Fruit fly (Drosophila melanogaster) whole organism, embryonic: Measurements from ENCODE around the gene Tango1.

ENCODE experiments used
- CG11247 ChIP-seq: fragments of 200-800 bp; sonication (Bioruptor generic); IDR thresholded peaks from 2 replicates; pipeline ENCODE4 v1.3.6; 2022; ENCODE audit warnings: missing biosample characterization, missing genetic modification characterization
- CG14050 ChIP-seq: fragments of 200-800 bp; sonication (Bioruptor generic); IDR thresholded peaks from 3 replicates; pipeline ENCODE4 v1.3.6; 2022; ENCODE audit warnings: missing biosample characterization, missing genetic modification characterization
- CG16815 ChIP-seq: fragments of 200-800 bp; sonication (Bioruptor generic); optimal IDR thresholded peaks from 3 replicates; lab custom pipeline; 2017; ENCODE audit warnings: missing biosample characterization, mild to moderate bottlenecking, missing genetic modification characterization
- CG17328 ChIP-seq: fragments of 200-800 bp; sonication (Bioruptor generic); IDR thresholded peaks from 2 replicates; pipeline ENCODE4 v1.3.6; 2022; ENCODE audit warnings: missing biosample characterization, missing genetic modification characterization
- CG17385 ChIP-seq: fragments of 200-800 bp; sonication (Bioruptor generic); optimal IDR thresholded peaks from 3 replicates; lab custom pipeline; 2018; ENCODE audit warnings: missing biosample characterization, mild to moderate bottlenecking, missing genetic modification characterization
- CG17829 ChIP-seq: fragments of 200-800 bp; optimal IDR thresholded peaks from 2 replicates; lab custom pipeline; 2019; ENCODE audit warnings: missing biosample characterization, mild to moderate bottlenecking, missing genetic modification characterization, moderate library complexity
- CG17912 ChIP-seq: fragments of 200-800 bp; sonication (Bioruptor generic); optimal IDR thresholded peaks from 2 replicates; lab custom pipeline; 2018; ENCODE audit warnings: missing biosample characterization, mild to moderate bottlenecking, missing genetic modification characterization
- CG2678 ChIP-seq: fragments of 200-800 bp; sonication (Bioruptor generic); optimal IDR thresholded peaks from 3 replicates; lab custom pipeline; 2019; ENCODE audit warnings: missing biosample characterization, mild to moderate bottlenecking, missing genetic modification characterization, moderate library complexity
- CG31441 ChIP-seq: fragments of 200-800 bp; sonication (Bioruptor generic); IDR thresholded peaks from 2 replicates; pipeline ENCODE4 v1.3.6; 2022; ENCODE audit warnings: missing biosample characterization, missing genetic modification characterization
- CG4424 ChIP-seq: fragments of 200-800 bp; sonication (Bioruptor generic); optimal IDR thresholded peaks from 3 replicates; lab custom pipeline; 2016; ENCODE audit warnings: missing biosample characterization, missing genetic modification characterization
- CG4707 ChIP-seq: fragments of 200-800 bp; sonication (Bioruptor generic); optimal IDR thresholded peaks from 2 replicates; lab custom pipeline; 2018; ENCODE audit warnings: missing biosample characterization, mild to moderate bottlenecking, missing genetic modification characterization, moderate library complexity
- CG6683 ChIP-seq: fragments of 200-800 bp; sonication (Bioruptor generic); optimal IDR thresholded peaks from 2 replicates; lab custom pipeline; 2017; ENCODE audit warnings: missing biosample characterization, mild to moderate bottlenecking, missing genetic modification characterization, missing genetic modification reagents
- CG7745 ChIP-seq: fragments of 200-800 bp; sonication (Bioruptor generic); optimal IDR thresholded peaks from 2 replicates; lab custom pipeline; 2018; ENCODE audit warnings: missing biosample characterization, mild to moderate bottlenecking, missing genetic modification characterization, moderate library complexity
- CG8924 ChIP-seq: fragments of 200-800 bp; optimal IDR thresholded peaks from 3 replicates; lab custom pipeline; 2019; ENCODE audit warnings: missing biosample characterization, mild to moderate bottlenecking, missing genetic modification characterization, moderate library complexity
- CG9727 ChIP-seq: fragments of 200-800 bp; sonication (Bioruptor generic); optimal IDR thresholded peaks from 3 replicates; lab custom pipeline; 2017; ENCODE audit warnings: missing biosample characterization, mild to moderate bottlenecking, missing genetic modification characterization
- Chrac-16 ChIP-seq: fragments of 200-800 bp; sonication (Bioruptor generic); optimal IDR thresholded peaks from 3 replicates; lab custom pipeline; 2016; ENCODE audit warnings: missing biosample characterization, missing genetic modification characterization
- Fer2 ChIP-seq: fragments of 200-800 bp; sonication (Bioruptor generic); optimal IDR thresholded peaks from 2 replicates; lab custom pipeline; 2018; ENCODE audit warnings: missing biosample characterization, mild to moderate bottlenecking, missing genetic modification characterization, moderate library complexity
- Gsc ChIP-seq: fragments of 200-800 bp; sonication (Bioruptor generic); IDR thresholded peaks from 2 replicates; pipeline ENCODE4 v1.3.6; 2022; ENCODE audit warnings: missing biosample characterization, missing genetic modification characterization
- Gug ChIP-seq: fragments of 200-800 bp; sonication (Bioruptor generic); IDR thresholded peaks from 4 replicates; pipeline ENCODE4 v1.3.6; 2022; ENCODE audit warnings: missing biosample characterization, missing genetic modification characterization
- H2.0 ChIP-seq: fragments of 200-800 bp; sonication (Bioruptor generic); IDR thresholded peaks from 2 replicates; pipeline ENCODE4 v1.3.6; 2022; ENCODE audit warnings: missing biosample characterization, missing genetic modification characterization
- HmgD ChIP-seq: fragments of 200-800 bp; sonication (Bioruptor generic); optimal IDR thresholded peaks from 3 replicates; lab custom pipeline; 2016; ENCODE audit warnings: missing biosample characterization, missing genetic modification characterization
- Hr51 ChIP-seq, 2 experiments: fragments of 200-800 bp; sonication (Bioruptor generic); optimal IDR thresholded peaks; 2 replicates in 1 of 2; 3 replicates in 1 of 2; lab custom pipeline; 2016 to 2018; ENCODE audit warnings: missing biosample characterization in 2 of 2, missing genetic modification characterization in 2 of 2, mild to moderate bottlenecking in 1 of 2, moderate library complexity in 1 of 2
- Max ChIP-seq: fragments of 200-800 bp; sonication (Bioruptor generic); optimal IDR thresholded peaks from 2 replicates; lab custom pipeline; 2016; ENCODE audit warnings: missing biosample characterization, mild to moderate bottlenecking, missing genetic modification characterization
- Meics ChIP-seq: fragments of 200-800 bp; sonication (Bioruptor generic); optimal IDR thresholded peaks from 2 replicates; lab custom pipeline; 2017; ENCODE audit warnings: missing biosample characterization, mild to moderate bottlenecking, missing genetic modification characterization
- Neu2 ChIP-seq: fragments of 200-800 bp; sonication (Bioruptor generic); optimal IDR thresholded peaks from 3 replicates; lab custom pipeline; 2016; ENCODE audit warnings: missing biosample characterization, missing genetic modification characterization, borderline replicate concordance
- Six4 ChIP-seq: fragments of 200-800 bp; sonication (Bioruptor generic); optimal IDR thresholded peaks from 2 replicates; lab custom pipeline; 2016; ENCODE audit warnings: missing biosample characterization, missing genetic modification characterization
- Taf1 ChIP-seq: fragments of 200-800 bp; sonication (Bioruptor generic); IDR thresholded peaks from 2 replicates; pipeline ENCODE4 v1.3.6; 2022; ENCODE audit warnings: missing biosample characterization, missing genetic modification characterization
- ato ChIP-seq: fragments of 200-800 bp; sonication (Bioruptor generic); IDR thresholded peaks from 2 replicates; pipeline ENCODE4 v1.3.6; 2022; ENCODE audit warnings: missing biosample characterization, missing genetic modification characterization; ENCODE audit not compliant: partially characterized antibody
- cato ChIP-seq: fragments of 200-800 bp; sonication (Bioruptor generic); optimal IDR thresholded peaks from 2 replicates; lab custom pipeline; 2016; ENCODE audit warnings: missing biosample characterization, missing genetic modification characterization, borderline replicate concordance
- chif ChIP-seq, 2 experiments: fragments of 200-800 bp; sonication (Bioruptor generic); optimal IDR thresholded peaks; 3 replicates each; lab custom pipeline; 2016; ENCODE audit warnings: missing biosample characterization in 2 of 2, missing genetic modification characterization in 2 of 2
- dati ChIP-seq: fragments of 200-800 bp; sonication (Bioruptor generic); IDR thresholded peaks from 2 replicates; pipeline ENCODE4 v1.3.6; 2022; ENCODE audit warnings: missing biosample characterization, missing genetic modification characterization
- dmrt11E ChIP-seq: fragments of 200-800 bp; sonication (Bioruptor generic); optimal IDR thresholded peaks from 3 replicates; lab custom pipeline; 2018; ENCODE audit warnings: missing biosample characterization, mild to moderate bottlenecking, missing genetic modification characterization, moderate library complexity
- eve ChIP-seq, 2 experiments: fragments of >200 bp; optimal IDR thresholded peaks; 2 replicates each; lab custom pipeline; 2017; ENCODE audit warnings: missing biosample characterization in 2 of 2, missing genetic modification characterization in 2 of 2
- eyg ChIP-seq: fragments of 200-800 bp; sonication (Bioruptor generic); optimal IDR thresholded peaks from 3 replicates; lab custom pipeline; 2016; ENCODE audit warnings: missing biosample characterization, missing genetic modification characterization
- fd96Cb ChIP-seq: fragments of 200-800 bp; sonication (Bioruptor generic); optimal IDR thresholded peaks from 2 replicates; lab custom pipeline; 2018; ENCODE audit warnings: missing biosample characterization, mild to moderate bottlenecking, missing genetic modification characterization, moderate library complexity
- gcm ChIP-seq: fragments of 200-800 bp; sonication (Bioruptor generic); optimal IDR thresholded peaks from 2 replicates; lab custom pipeline; 2019; ENCODE audit warnings: missing biosample characterization, mild to moderate bottlenecking, missing genetic modification characterization, moderate library complexity
- gcm2 ChIP-seq: fragments of 200-800 bp; sonication (Bioruptor generic); optimal IDR thresholded peaks from 2 replicates; lab custom pipeline; 2016; ENCODE audit warnings: missing biosample characterization, missing genetic modification characterization
- gsb-n ChIP-seq: fragments of 200-800 bp; sonication (Bioruptor generic); optimal IDR thresholded peaks from 3 replicates; lab custom pipeline; 2018; ENCODE audit warnings: missing biosample characterization, mild to moderate bottlenecking, missing genetic modification characterization
- ham ChIP-seq: fragments of 200-800 bp; sonication (Bioruptor generic); IDR thresholded peaks from 2 replicates; pipeline ENCODE4 v1.3.6; 2022; ENCODE audit warnings: missing biosample characterization, missing genetic modification characterization
- kah ChIP-seq: fragments of 200-800 bp; sonication (Bioruptor generic); optimal IDR thresholded peaks from 2 replicates; lab custom pipeline; 2018; ENCODE audit warnings: missing biosample characterization, mild to moderate bottlenecking, missing genetic modification characterization
- kay ChIP-seq: fragments of 200-800 bp; sonication (Bioruptor generic); optimal IDR thresholded peaks from 2 replicates; lab custom pipeline; 2016; ENCODE audit warnings: missing biosample characterization, missing genetic modification characterization
- klu ChIP-seq: fragments of 200-800 bp; sonication (Bioruptor generic); IDR thresholded peaks from 2 replicates; pipeline ENCODE4 v1.3.6; 2022; ENCODE audit warnings: missing biosample characterization, missing genetic modification characterization
- lbe ChIP-seq: fragments of 200-800 bp; sonication (Bioruptor generic); optimal IDR thresholded peaks from 2 replicates; lab custom pipeline; 2016; ENCODE audit warnings: missing biosample characterization, mild to moderate bottlenecking, missing genetic modification characterization
- mirr ChIP-seq: fragments of 200-800 bp; sonication (Bioruptor generic); optimal IDR thresholded peaks from 3 replicates; lab custom pipeline; 2018; ENCODE audit warnings: missing biosample characterization, mild to moderate bottlenecking, missing genetic modification characterization
- nerfin-1 ChIP-seq: fragments of 200-800 bp; sonication (Bioruptor generic); optimal IDR thresholded peaks from 3 replicates; lab custom pipeline; 2019; ENCODE audit warnings: missing biosample characterization, mild to moderate bottlenecking, missing genetic modification characterization, moderate library complexity
- nmo ChIP-seq: fragments of 200-800 bp; sonication (Bioruptor generic); optimal IDR thresholded peaks from 2 replicates; lab custom pipeline; 2018; ENCODE audit warnings: missing biosample characterization, mild to moderate bottlenecking, missing genetic modification characterization, moderate library complexity
- sens ChIP-seq: fragments of 200-800 bp; sonication (Bioruptor generic); peaks from one replicate; lab custom pipeline; 2016; ENCODE audit warnings: missing biosample characterization, missing genetic modification characterization
- so ChIP-seq: fragments of 200-800 bp; sonication (Bioruptor generic); IDR thresholded peaks from 3 replicates; pipeline ENCODE4 v1.3.6; 2022; ENCODE audit warnings: missing biosample characterization, missing genetic modification characterization
- sr ChIP-seq: fragments of 200-800 bp; sonication (Bioruptor generic); IDR thresholded peaks from 3 replicates; pipeline ENCODE4 v1.3.6; 2022; ENCODE audit warnings: missing biosample characterization, missing genetic modification characterization
- tio ChIP-seq: fragments of 200-800 bp; sonication (Bioruptor generic); optimal IDR thresholded peaks from 2 replicates; lab custom pipeline; 2017; ENCODE audit warnings: missing biosample characterization, missing genetic modification characterization, inconsistent platforms
- zen ChIP-seq: fragments of 200-800 bp; sonication (Bioruptor generic); optimal IDR thresholded peaks from 3 replicates; lab custom pipeline; 2018; ENCODE audit warnings: missing biosample characterization, mild to moderate bottlenecking, missing genetic modification characterization, moderate library complexity

Gene Tango1

DNA sequence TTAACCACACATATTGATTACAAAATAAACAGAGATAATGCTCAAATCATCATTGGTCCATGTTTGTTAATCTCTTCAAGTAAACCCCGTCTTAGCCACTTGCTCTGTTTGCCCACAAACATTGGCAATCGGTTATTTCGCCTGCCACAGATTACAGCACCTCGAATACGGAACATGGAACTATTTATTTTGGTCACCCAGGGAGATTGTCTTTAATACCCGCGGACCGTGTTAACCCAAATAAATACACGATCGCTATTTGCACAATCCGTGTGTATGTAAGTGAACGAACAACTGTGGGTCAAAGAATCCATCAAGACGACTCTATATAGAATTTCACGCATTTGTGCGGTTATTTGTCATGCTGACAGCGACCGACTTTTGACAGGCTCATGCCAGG lies 51.6 kb downstream of the Tango1 start (continued):
- TF ChIP-seq ato (GFP tag; lab: Robert Waterston, UW) (no peak), Hr51 (GFP tag; optimal IDR thresholded peaks at IDR 0.05; lab: Kevin White, UChicago) (peak in 1 of 2 experiments; percentile 15), eve (GFP tag; optimal IDR thresholded peaks at IDR 0.05; lab: Kevin White, UChicago) (peak in 1 of 2 experiments; percentile 38), nerfin-1 (no peak), cato (GFP tag; lab: Kevin White, UChicago) (peak; percentile 11), nmo (GFP tag; lab: Kevin White, UChicago) (no peak), gcm2 (no peak), lbe (GFP tag; lab: Kevin White, UChicago) (no peak), kay (no peak), HmgD (GFP tag; lab: Kevin White, UChicago) (no peak), CG9727 (GFP tag; lab: Kevin White, UChicago) (peak; percentile 85), CG17912 (no peak), CG7745 (tag; lab: Kevin White, UChicago) (peak; percentile 74), CG31441 (GFP tag; lab: Robert Waterston, UW) (peak; percentile 18; the same call in 1 of the 2 replicates), dati (GFP tag; lab: Robert Waterston, UW) (no peak), CG16815 (GFP tag; lab: Kevin White, UChicago) (no peak), CG8924 (tag; lab: Kevin White, UChicago) (peak; percentile 71), CG17829 (tag; lab: Kevin White, UChicago) (no peak), sr (GFP tag; lab: Robert Waterston, UW) (no peak), Meics (no peak), zen (tag; lab: Kevin White, UChicago) (peak; percentile 92), Chrac-16 (no peak), gcm (GFP tag; lab: Kevin White, UChicago) (peak; percentile 17), dmrt11E (tag; lab: Kevin White, UChicago) (peak; percentile 77), H2.0 (GFP tag; lab: Robert Waterston, UW) (no peak), CG4707 (GFP tag; lab: Kevin White, UChicago) (no peak), Neu2 (GFP tag; lab: Kevin White, UChicago) (peak; percentile 52), Gug (no peak), tio (peak; percentile 3), Gsc (no peak), fd96Cb (tag; lab: Kevin White, UChicago) (peak; percentile 6), CG2678 (peak; percentile 33), CG11247 (GFP tag; lab: Robert Waterston, UW) (no peak), mirr (GFP tag; lab: Kevin White, UChicago) (peak; percentile 50), CG17385 (GFP tag; lab: Kevin White, UChicago) (no peak), Fer2 (tag; lab: Kevin White, UChicago) (no peak), so (GFP tag; lab: Robert Waterston, UW) (no peak; the same call in 2 of the 3 replicates), chif (GFP tag; optimal IDR thresholded peaks at IDR 0.05; lab: Kevin White, UChicago) (peak; percentile 36), kah (GFP tag; lab: Kevin White, UChicago) (no peak), CG14050 (GFP tag; lab: Robert Waterston, UW) (no peak), klu (GFP tag; lab: Robert Waterston, UW) (no peak), gsb-n (tag; lab: Kevin White, UChicago) (peak; percentile 67), Six4 (GFP tag; lab: Kevin White, UChicago) (no peak), eyg (GFP tag; lab: Kevin White, UChicago) (no peak), sens (peak; percentile 90), Taf1 (no peak), Max (GFP tag; lab: Kevin White, UChicago) (no peak), CG17328 (GFP tag; lab: Robert Waterston, UW) (0 out of 2 replicates have a peak, but pooled peaks have one; percentile 27), ham (GFP tag; lab: Robert Waterston, UW) (no peak), CG6683 (no peak), CG4424 (no peak)
